Fruit fly (Drosophila melanogaster) whole organism, embryonic: Measurements from ENCODE around the gene Vps2.

Source experiments
- Ada2b ChIP-seq: fragments of 200-800 bp; sonication (Bioruptor generic); IDR thresholded peaks from 2 replicates; pipeline ENCODE4 v1.3.6; 2022; ENCODE audit warnings: missing biosample characterization, missing genetic modification characterization
- Atf-2 ChIP-seq: fragments of 200-800 bp; sonication (Bioruptor generic); optimal IDR thresholded peaks from 2 replicates; lab custom pipeline; 2016; ENCODE audit warnings: missing biosample characterization, missing genetic modification characterization
- Blimp-1 ChIP-seq: fragments of 200-800 bp; sonication (Bioruptor generic); optimal IDR thresholded peaks from 3 replicates; lab custom pipeline; 2018; ENCODE audit warnings: missing biosample characterization, missing genetic modification characterization, mild to moderate bottlenecking, moderate library complexity, missing genetic modification reagents
- CG10366 ChIP-seq: fragments of 200-800 bp; sonication (Bioruptor generic); IDR thresholded peaks from 2 replicates; pipeline ENCODE4 v1.3.6; 2022; ENCODE audit warnings: missing biosample characterization, missing genetic modification characterization
- CG10979 ChIP-seq: fragments of 200-800 bp; sonication (Bioruptor generic); optimal IDR thresholded peaks from 2 replicates; lab custom pipeline; 2018; ENCODE audit warnings: missing biosample characterization, mild to moderate bottlenecking, missing genetic modification characterization, moderate library complexity
- CG11247 ChIP-seq: fragments of 200-800 bp; sonication (Bioruptor generic); IDR thresholded peaks from 2 replicates; pipeline ENCODE4 v1.3.6; 2022; ENCODE audit warnings: missing biosample characterization, missing genetic modification characterization
- CG12942 ChIP-seq: fragments of 200-800 bp; sonication (Bioruptor generic); optimal IDR thresholded peaks from 3 replicates; lab custom pipeline; 2016; ENCODE audit warnings: missing biosample characterization, missing genetic modification characterization
- CG13123 ChIP-seq: fragments of 200-800 bp; sonication (Bioruptor generic); optimal IDR thresholded peaks from 2 replicates; lab custom pipeline; 2016; ENCODE audit warnings: missing biosample characterization, missing genetic modification characterization
- CG1647 ChIP-seq: fragments of 200-800 bp; sonication (Bioruptor generic); optimal IDR thresholded peaks from 3 replicates; lab custom pipeline; 2016; ENCODE audit warnings: missing biosample characterization, missing genetic modification characterization
- CG1792 ChIP-seq: fragments of 200-800 bp; sonication (Bioruptor generic); optimal IDR thresholded peaks from 2 replicates; lab custom pipeline; 2016; ENCODE audit warnings: missing biosample characterization, missing genetic modification characterization
- CG18476 ChIP-seq: fragments of 200-800 bp; sonication (Bioruptor generic); optimal IDR thresholded peaks from 2 replicates; lab custom pipeline; 2016; ENCODE audit warnings: missing biosample characterization, mild to moderate bottlenecking, missing genetic modification characterization
- CG2202 ChIP-seq: fragments of 200-800 bp; sonication (Bioruptor generic); optimal IDR thresholded peaks from 2 replicates; lab custom pipeline; 2018; ENCODE audit warnings: missing biosample characterization, mild to moderate bottlenecking, missing genetic modification characterization
- CG34376 ChIP-seq: fragments of 200-800 bp; sonication (Bioruptor generic); optimal IDR thresholded peaks from 2 replicates; lab custom pipeline; 2018; ENCODE audit warnings: missing biosample characterization, mild to moderate bottlenecking, missing genetic modification characterization
- CG7786 ChIP-seq: fragments of 200-800 bp; sonication (Bioruptor generic); optimal IDR thresholded peaks from 2 replicates; lab custom pipeline; 2016; ENCODE audit warnings: missing biosample characterization, missing genetic modification characterization
- CG8089 ChIP-seq: fragments of 200-800 bp; sonication (Bioruptor generic); optimal IDR thresholded peaks from 3 replicates; lab custom pipeline; 2016; ENCODE audit warnings: missing biosample characterization, missing genetic modification characterization
- CG8944 ChIP-seq: fragments of 200-800 bp; sonication (Bioruptor generic); optimal IDR thresholded peaks from 3 replicates; lab custom pipeline; 2016; ENCODE audit warnings: missing biosample characterization, missing genetic modification characterization
- CG9215 ChIP-seq: fragments of 200-800 bp; sonication (Bioruptor generic); IDR thresholded peaks from 2 replicates; pipeline ENCODE4 v1.3.6; 2022; ENCODE audit warnings: missing biosample characterization, missing genetic modification characterization
- CG9437 ChIP-seq: fragments of 200-800 bp; sonication (Bioruptor generic); optimal IDR thresholded peaks from 2 replicates; lab custom pipeline; 2018; ENCODE audit warnings: missing biosample characterization, mild to moderate bottlenecking, missing genetic modification characterization
- CrebB ChIP-seq: fragments of 200-800 bp; sonication (Bioruptor generic); optimal IDR thresholded peaks from 3 replicates; lab custom pipeline; 2018; ENCODE audit warnings: missing biosample characterization, mild to moderate bottlenecking, missing genetic modification characterization
- Dp ChIP-seq: fragments of 200-800 bp; sonication (Bioruptor generic); optimal IDR thresholded peaks from 2 replicates; lab custom pipeline; 2018; ENCODE audit warnings: missing biosample characterization, mild to moderate bottlenecking, missing genetic modification characterization, moderate library complexity
- Drgx ChIP-seq: fragments of 200-800 bp; sonication (Bioruptor generic); IDR thresholded peaks from 2 replicates; pipeline ENCODE4 v1.3.6; 2022; ENCODE audit warnings: missing biosample characterization, missing genetic modification characterization
- Fer3 ChIP-seq: fragments of 200-800 bp; sonication (Bioruptor generic); optimal IDR thresholded peaks from 2 replicates; lab custom pipeline; 2018; ENCODE audit warnings: missing biosample characterization, mild to moderate bottlenecking, missing genetic modification characterization, moderate library complexity
- HLH4C ChIP-seq: fragments of 200-800 bp; sonication (Bioruptor generic); IDR thresholded peaks from 3 replicates; pipeline ENCODE4 v1.3.6; 2022; ENCODE audit warnings: missing biosample characterization, missing genetic modification characterization; ENCODE audit not compliant: partially characterized antibody
- HLHmδ ChIP-seq: fragments of 200-800 bp; sonication (Bioruptor generic); optimal IDR thresholded peaks from 2 replicates; lab custom pipeline; 2018; ENCODE audit warnings: missing biosample characterization, mild to moderate bottlenecking, missing genetic modification characterization, moderate library complexity
- HmgD ChIP-seq: fragments of 200-800 bp; sonication (Bioruptor generic); optimal IDR thresholded peaks from 3 replicates; lab custom pipeline; 2016; ENCODE audit warnings: missing biosample characterization, missing genetic modification characterization
- Hr78 ChIP-seq, 2 experiments: fragments of 200-800 bp in 1 of 2; fragments of >200 bp in 1 of 2; sonication (Bioruptor generic) in 1 of 2; optimal IDR thresholded peaks; 2 replicates each; lab custom pipeline; 2017 to 2019; ENCODE audit warnings: missing biosample characterization in 2 of 2, missing genetic modification characterization in 2 of 2, mild to moderate bottlenecking in 1 of 2, moderate library complexity in 1 of 2
- Hsf ChIP-seq: fragments of 200-800 bp; sonication (Bioruptor generic); optimal IDR thresholded peaks from 3 replicates; lab custom pipeline; 2016; ENCODE audit warnings: missing biosample characterization, missing genetic modification characterization
- Oaz ChIP-seq: fragments of 200-800 bp; sonication (Bioruptor generic); IDR thresholded peaks from 2 replicates; pipeline ENCODE4 v1.3.6; 2022; ENCODE audit warnings: missing biosample characterization, missing genetic modification characterization
- PHDP ChIP-seq: fragments of 200-800 bp; sonication (Bioruptor generic); optimal IDR thresholded peaks from 3 replicates; lab custom pipeline; 2018; ENCODE audit warnings: missing biosample characterization, mild to moderate bottlenecking, missing genetic modification characterization, moderate library complexity
- Rfx ChIP-seq: fragments of 200-800 bp; sonication (Bioruptor generic); IDR thresholded peaks from 2 replicates; pipeline ENCODE4 v1.3.6; 2022; ENCODE audit warnings: missing biosample characterization, missing genetic modification characterization
- al ChIP-seq: fragments of 200-800 bp; sonication (Bioruptor generic); IDR thresholded peaks from 2 replicates; pipeline ENCODE4 v1.3.6; 2022; ENCODE audit warnings: missing biosample characterization, missing genetic modification characterization
- az2 ChIP-seq: fragments of 200-800 bp; sonication (Bioruptor generic); optimal IDR thresholded peaks from 3 replicates; lab custom pipeline; 2016; ENCODE audit warnings: missing biosample characterization, missing genetic modification characterization
- bsh ChIP-seq, 2 experiments: fragments of 200-800 bp; sonication (Bioruptor generic); optimal IDR thresholded peaks; 2 replicates each; lab custom pipeline; 2017 to 2018; ENCODE audit warnings: mild to moderate bottlenecking in 2 of 2, missing biosample characterization in 2 of 2, missing genetic modification characterization in 2 of 2, moderate library complexity in 1 of 2
- crp ChIP-seq, 2 experiments: fragments of 200-800 bp; sonication (Bioruptor generic); optimal IDR thresholded peaks; 2 replicates in 1 of 2; 3 replicates in 1 of 2; lab custom pipeline; 2017; ENCODE audit warnings: missing biosample characterization in 2 of 2, missing genetic modification characterization in 2 of 2, mild to moderate bottlenecking in 1 of 2, moderate library complexity in 1 of 2
- gcm2 ChIP-seq: fragments of 200-800 bp; sonication (Bioruptor generic); optimal IDR thresholded peaks from 2 replicates; lab custom pipeline; 2016; ENCODE audit warnings: missing biosample characterization, missing genetic modification characterization
- grau ChIP-seq: fragments of 200-800 bp; optimal IDR thresholded peaks from 3 replicates; lab custom pipeline; 2019; ENCODE audit warnings: missing biosample characterization, mild to moderate bottlenecking, missing genetic modification characterization, moderate library complexity
- gt ChIP-seq: fragments of 200-800 bp; sonication (Bioruptor generic); IDR thresholded peaks from 2 replicates; pipeline ENCODE4 v1.3.6; 2022; ENCODE audit warnings: missing biosample characterization, missing genetic modification characterization
- insv ChIP-seq, 2 experiments: fragments of 200-800 bp; sonication (Bioruptor generic); optimal IDR thresholded peaks; 3 replicates each; lab custom pipeline; 2016 to 2018; ENCODE audit warnings: missing biosample characterization in 2 of 2, missing genetic modification characterization in 2 of 2
- lmd ChIP-seq: fragments of 200-800 bp; sonication (Bioruptor generic); IDR thresholded peaks from 2 replicates; pipeline ENCODE4 v1.3.6; 2022; ENCODE audit warnings: missing biosample characterization, missing genetic modification characterization
- lola ChIP-seq, 3 experiments: fragments of >200 bp in 2 of 3; fragments of 200-800 bp in 1 of 3; sonication (Bioruptor generic) in 1 of 3; optimal IDR thresholded peaks; 2 replicates each; lab custom pipeline; 2017 to 2019; ENCODE audit warnings: missing biosample characterization in 3 of 3, missing genetic modification characterization in 3 of 3, mild to moderate bottlenecking in 1 of 3, moderate library complexity in 1 of 3
- mirr ChIP-seq: fragments of 200-800 bp; sonication (Bioruptor generic); optimal IDR thresholded peaks from 3 replicates; lab custom pipeline; 2018; ENCODE audit warnings: missing biosample characterization, mild to moderate bottlenecking, missing genetic modification characterization
- mld ChIP-seq: fragments of 200-800 bp; sonication (Bioruptor generic); IDR thresholded peaks from 3 replicates; pipeline ENCODE4 v1.3.6; 2022; ENCODE audit warnings: missing biosample characterization, missing genetic modification characterization; ENCODE audit not compliant: partially characterized antibody
- nau ChIP-seq: fragments of 200-800 bp; sonication (Bioruptor generic); optimal IDR thresholded peaks from 3 replicates; lab custom pipeline; 2017; ENCODE audit warnings: missing biosample characterization, mild to moderate bottlenecking, missing genetic modification characterization, missing genetic modification reagents
- nerfin-1 ChIP-seq: fragments of 200-800 bp; sonication (Bioruptor generic); optimal IDR thresholded peaks from 3 replicates; lab custom pipeline; 2019; ENCODE audit warnings: missing biosample characterization, mild to moderate bottlenecking, missing genetic modification characterization, moderate library complexity
- odd ChIP-seq: fragments of 200-800 bp; sonication (Bioruptor generic); optimal IDR thresholded peaks from 2 replicates; lab custom pipeline; 2017; ENCODE audit warnings: missing biosample characterization, mild to moderate bottlenecking, missing genetic modification characterization
- sug ChIP-seq: fragments of 200-800 bp; optimal IDR thresholded peaks from 2 replicates; lab custom pipeline; 2019; ENCODE audit warnings: missing biosample characterization, mild to moderate bottlenecking, missing genetic modification characterization, moderate library complexity
- trh ChIP-seq: fragments of 200-800 bp; sonication (Bioruptor generic); optimal IDR thresholded peaks from 2 replicates; lab custom pipeline; 2016; ENCODE audit warnings: missing biosample characterization, missing genetic modification characterization
- ttk ChIP-seq: fragments of 200-800 bp; sonication (Bioruptor generic); IDR thresholded peaks from 2 replicates; pipeline ENCODE4 v2.1.2; 2022; ENCODE audit warnings: missing biosample characterization, missing genetic modification characterization
- usp ChIP-seq: fragments of >200 bp; optimal IDR thresholded peaks from 2 replicates; lab custom pipeline; 2017; ENCODE audit warnings: missing biosample characterization, missing genetic modification characterization

Vps2 gene

DNA sequence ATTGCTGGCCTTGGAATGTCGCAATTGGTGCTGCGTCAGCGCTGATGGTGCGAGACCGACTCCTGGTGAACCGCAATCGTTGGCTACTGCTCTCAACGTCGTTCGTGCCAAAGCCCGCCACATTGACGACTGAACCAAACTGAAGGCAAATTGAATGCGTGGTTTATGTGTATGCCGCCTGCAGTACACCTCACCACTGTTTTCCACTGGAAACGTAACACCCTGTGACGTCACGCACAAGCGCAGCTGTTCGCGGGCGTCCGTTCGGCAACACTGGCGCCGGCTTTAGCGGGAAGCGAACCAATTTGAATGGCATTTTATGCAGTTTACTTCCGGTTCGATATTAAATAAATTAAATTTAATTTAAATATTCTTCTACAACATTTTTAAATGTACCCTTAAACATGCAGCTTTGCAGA lies 2.6 kb downstream of the Vps2 start, which contains the start of gene Cmpk (continued):
- TF ChIP-seq CG1792 (GFP tag; lab: Kevin White, UChicago) (no peak), Ada2b (GFP tag; lab: Robert Waterston, UW) (no peak), nerfin-1 (tag; lab: Kevin White, UChicago) (peak; percentile 69), CG10979 (tag; lab: Kevin White, UChicago) (peak; percentile 60)

- TF ChIP-seq Drgx (GFP tag; lab: Robert Waterston, UW) (no peak), mirr (GFP tag; lab: Kevin White, UChicago) (no peak), CG9437 (GFP tag; lab: Kevin White, UChicago) (no peak), az2 (GFP tag; lab: Kevin White, UChicago) (no peak), HmgD (GFP tag; lab: Kevin White, UChicago) (no peak), insv (GFP tag; optimal IDR thresholded peaks at IDR 0.05; lab: Kevin White, UChicago) (no peak), Dp (GFP tag; lab: Kevin White, UChicago) (peak; percentile 67), crp (GFP tag; optimal IDR thresholded peaks at IDR 0.05; lab: Kevin White, UChicago) (peak in 1 of 2 experiments; percentile 77), al (GFP tag; lab: Robert Waterston, UW) (no peak), usp (GFP tag; lab: Kevin White, UChicago) (no peak), Fer3 (tag; lab: Kevin White, UChicago) (no peak), CG1647 (GFP tag; lab: Kevin White, UChicago) (no peak), Hsf (GFP tag; lab: Kevin White, UChicago) (peak; percentile 20), sug (no peak), CrebB (tag; lab: Kevin White, UChicago) (no peak), PHDP (tag; lab: Kevin White, UChicago) (no peak), HLH4C (GFP tag; lab: Robert Waterston, UW) (no peak), trh (GFP tag; lab: Kevin White, UChicago) (no peak), gt (GFP tag; lab: Robert Waterston, UW) (no peak), CG8089 (no peak), Oaz (GFP tag; lab: Robert Waterston, UW) (no peak), CG2202 (tag; lab: Kevin White, UChicago) (no peak), lmd (GFP tag; lab: Robert Waterston, UW) (no peak), CG9215 (GFP tag; lab: Robert Waterston, UW) (no peak), CG7786 (GFP tag; lab: Kevin White, UChicago) (no peak), grau (tag; lab: Kevin White, UChicago) (no peak), CG8944 (GFP tag; lab: Kevin White, UChicago) (no peak), Blimp-1 (GFP tag; lab: Kevin White, UChicago) (no peak), nau (no peak), Hr78 (GFP tag; optimal IDR thresholded peaks at IDR 0.05; lab: Kevin White, UChicago) (no peak), CG10366 (GFP tag; lab: Robert Waterston, UW) (no peak), CG11247 (GFP tag; lab: Robert Waterston, UW) (no peak), CG12942 (no peak), gcm2 (GFP tag; lab: Kevin White, UChicago) (no peak), mld (0 out of 3 replicates have a peak, but pooled peaks have one; percentile 9), CG34376 (GFP tag; lab: Kevin White, UChicago) (no peak), odd (GFP tag; lab: Kevin White, UChicago) (no peak), HLHmδ (GFP tag; lab: Kevin White, UChicago) (no peak), CG13123 (GFP tag; lab: Kevin White, UChicago) (no peak), Rfx (GFP tag; lab: Robert Waterston, UW) (no peak), ttk (no peak), lola (GFP tag; optimal IDR thresholded peaks at IDR 0.05; lab: Kevin White, UChicago) (no peak), CG18476 (no peak), bsh (GFP tag; optimal IDR thresholded peaks at IDR 0.05; lab: Kevin White, UChicago) (no peak), Atf-2 (GFP tag; lab: Kevin White, UChicago) (no peak)
These were observed 3.8 kb downstream of the Vps2 start, which contains the start of the genes Sld5 and CG14543 for dm6 chr3R:26056381-26056780. TSS of gene Sld5 (minus strand) at chr3R:26056547. TSS of gene CG14543 (plus strand) at chr3R:26056630.
